Fruit fly (Drosophila melanogaster): ENCODE results near the gene Hsp23.

The Hsp23 gene

dm6 chr3L:9383345-9384075 lies 1.8 kb downstream of the Hsp23 start, which contains the start of gene Hsp27 (continued):
- TF ChIP-seq dpn (GFP tag; optimal IDR thresholded peaks at IDR 0.05) (peak; percentile 96 to 98), Sry-δ (GFP tag; optimal IDR thresholded peaks at IDR 0.05) (peak; percentile 61), cad (GFP tag; optimal IDR thresholded peaks at IDR 0.05) (no peak), CG1529 (GFP tag; optimal IDR thresholded peaks at IDR 0.05) (peak; percentile 98), sens (GFP tag) (peak; percentile 99), phol (tag; optimal IDR thresholded peaks at IDR 0.05) (peak; percentile 98), CG3065 (GFP tag; optimal IDR thresholded peaks at IDR 0.05) (peak; percentile 95), CG5245 (GFP tag; optimal IDR thresholded peaks at IDR 0.05) (peak; percentile 99), Rfx (GFP tag; IDR thresholded peaks at IDR 0.05) (peak; percentile 99), lola (GFP tag; optimal IDR thresholded peaks at IDR 0.05) (peak in 1 of 3 experiments; percentile 95), CG6765 (GFP tag; optimal IDR thresholded peaks at IDR 0.05) (peak; percentile 88), unpg (GFP tag; optimal IDR thresholded peaks at IDR 0.05) (peak; percentile 99), CG17186 (GFP tag; optimal IDR thresholded peaks at IDR 0.05) (peak; percentile 92), CG13296 (GFP tag; optimal IDR thresholded peaks at IDR 0.05) (peak; percentile 95), CG10267 (tag; optimal IDR thresholded peaks at IDR 0.05) (peak; percentile 94), gcm2 (GFP tag; optimal IDR thresholded peaks at IDR 0.05) (peak; percentile 92), cato (GFP tag; optimal IDR thresholded peaks at IDR 0.05; ENCODE audit: borderline replicate concordance) (peak; percentile 97), CG14014 (GFP tag; IDR thresholded peaks at IDR 0.05) (peak; percentile 96), MTF-1 (GFP tag; optimal IDR thresholded peaks at IDR 0.05; ENCODE audit: borderline replicate concordance) (peak; percentile 94), CG8765 (GFP tag; IDR thresholded peaks at IDR 0.05) (peak; percentile 97), slou (GFP tag; optimal IDR thresholded peaks at IDR 0.05) (peak; percentile 97), p53 (GFP tag; optimal IDR thresholded peaks at IDR 0.05) (peak; percentile 76), Kr (GFP tag; optimal IDR thresholded peaks at IDR 0.05) (peak; percentile 33), CG11723 (GFP tag; optimal IDR thresholded peaks at IDR 0.05) (peak; percentile 96), stwl (tag; optimal IDR thresholded peaks at IDR 0.05) (peak; percentile 65), hth (optimal IDR thresholded peaks at IDR 0.05) (no peak), CG31365 (tag; optimal IDR thresholded peaks at IDR 0.05) (peak; percentile 89), CG8089 (GFP tag; optimal IDR thresholded peaks at IDR 0.05) (peak; percentile 83), CG10654 (GFP tag; optimal IDR thresholded peaks at IDR 0.05) (peak; percentile 98), gsb (GFP tag; IDR thresholded peaks at IDR 0.05) (peak; percentile 96), Sox102F (GFP tag; optimal IDR thresholded peaks at IDR 0.05) (peak; percentile 99), CG15011 (GFP tag; optimal IDR thresholded peaks at IDR 0.05) (peak; percentile 96), lab (GFP tag; optimal IDR thresholded peaks at IDR 0.05) (peak; percentile 99), CkIIα-i1 (GFP tag; IDR thresholded peaks at IDR 0.05) (peak; percentile 82), Dip3 (GFP tag; optimal IDR thresholded peaks at IDR 0.05) (peak; percentile 93), Fer1 (GFP tag; optimal IDR thresholded peaks at IDR 0.05) (peak; percentile 97), gce (GFP tag; IDR thresholded peaks at IDR 0.05) (peak; percentile 98), aop (GFP tag; IDR thresholded peaks at IDR 0.05) (peak; percentile 90), Ets65A (GFP tag) (peak; percentile 98), tx (GFP tag; optimal IDR thresholded peaks at IDR 0.05) (peak; percentile 70), CG10565 (GFP tag; optimal IDR thresholded peaks at IDR 0.05) (peak; percentile 92), CG10209 (GFP tag; optimal IDR thresholded peaks at IDR 0.05) (peak; percentile 98), Six4 (GFP tag; optimal IDR thresholded peaks at IDR 0.05) (peak; percentile 97), pb (GFP tag; optimal IDR thresholded peaks at IDR 0.05) (peak; percentile 91), MBD-R2 (GFP tag; IDR thresholded peaks at IDR 0.05) (peak; percentile 96), exex (tag; optimal IDR thresholded peaks at IDR 0.05) (no peak), MESR4 (GFP tag; optimal IDR thresholded peaks at IDR 0.05) (peak; percentile 63), gro (GFP tag; optimal IDR thresholded peaks at IDR 0.05) (peak; percentile 96), CG10959 (GFP tag; IDR thresholded peaks at IDR 0.05) (peak; percentile 95), Myb (GFP tag; optimal IDR thresholded peaks at IDR 0.05) (peak; percentile 76)

Data from whole organism, embryonic.